Worm (Caenorhabditis elegans) whole organism, L2 larva: Measurements from ENCODE around the gene F10A3.4.

Experiments
- C34F6.9 ChIP-seq: fragments of 150-350 bp; optimal IDR thresholded peaks from 2 replicates; lab custom pipeline; 2014; ENCODE audit warnings: missing biosample characterization, missing genetic modification characterization
- R02D3.7 ChIP-seq: fragments of 150-350 bp; optimal IDR thresholded peaks from 2 replicates; lab custom pipeline; 2014; ENCODE audit warnings: missing biosample characterization, missing genetic modification characterization
- aly-2 ChIP-seq: fragments of 150-350 bp; optimal IDR thresholded peaks from 2 replicates; lab custom pipeline; 2014; ENCODE audit warnings: missing biosample characterization, missing genetic modification characterization
- ama-1 ChIP-seq: fragments of 150-350 bp; optimal IDR thresholded peaks from 2 replicates; lab custom pipeline; 2018; ENCODE audit warnings: inconsistent platforms
- dmd-4 ChIP-seq: sonication (generic microtip); optimal IDR thresholded peaks from 2 replicates; lab custom pipeline; 2017; ENCODE audit warnings: missing biosample characterization, missing genetic modification characterization
- fos-1 ChIP-seq: fragments of 150-350 bp; optimal IDR thresholded peaks from 2 replicates; lab custom pipeline; 2014; ENCODE audit warnings: missing biosample characterization, missing genetic modification characterization
- gmeb-1 ChIP-seq: fragments of 150-350 bp; optimal IDR thresholded peaks from 2 replicates; lab custom pipeline; 2014; ENCODE audit warnings: missing biosample characterization, missing genetic modification characterization
- lin-11 ChIP-seq: fragments of 150-350 bp; sonication (generic microtip); optimal IDR thresholded peaks from 2 replicates; lab custom pipeline; 2014; ENCODE audit warnings: missing biosample characterization, missing genetic modification characterization, inconsistent platforms, mixed read lengths
- lin-13 ChIP-seq: fragments of 150-350 bp; optimal IDR thresholded peaks from 2 replicates; lab custom pipeline; 2014; ENCODE audit warnings: missing biosample characterization, missing genetic modification reagents, missing genetic modification characterization
- lin-39 ChIP-seq: fragments of 150-350 bp; optimal IDR thresholded peaks from 2 replicates; lab custom pipeline; 2014; ENCODE audit warnings: missing biosample characterization, missing genetic modification reagents, missing genetic modification characterization
- mab-5 ChIP-seq: fragments of 150-350 bp; optimal IDR thresholded peaks from 2 replicates; lab custom pipeline; 2014; ENCODE audit warnings: missing biosample characterization, missing genetic modification characterization
- mbf-1 ChIP-seq: sonication (generic microtip); optimal IDR thresholded peaks from 2 replicates; lab custom pipeline; 2017; ENCODE audit warnings: missing biosample characterization, missing genetic modification characterization
- nhr-10 ChIP-seq: sonication (generic microtip); optimal IDR thresholded peaks from 2 replicates; lab custom pipeline; 2017; ENCODE audit warnings: missing biosample characterization, missing genetic modification characterization
- nhr-11 ChIP-seq: fragments of 150-350 bp; optimal IDR thresholded peaks from 2 replicates; lab custom pipeline; 2014; ENCODE audit warnings: missing biosample characterization, missing genetic modification characterization
- nhr-12 ChIP-seq: fragments of 150-350 bp; optimal IDR thresholded peaks from 2 replicates; lab custom pipeline; 2014; ENCODE audit warnings: missing biosample characterization, missing genetic modification characterization
- nhr-129 ChIP-seq: fragments of 150-350 bp; optimal IDR thresholded peaks from 2 replicates; lab custom pipeline; 2014; ENCODE audit warnings: missing biosample characterization, missing genetic modification characterization
- nhr-21 ChIP-seq: fragments of 150-350 bp; optimal IDR thresholded peaks from 2 replicates; lab custom pipeline; 2014; ENCODE audit warnings: missing biosample characterization, missing genetic modification characterization
- nhr-23 ChIP-seq: fragments of 150-350 bp; optimal IDR thresholded peaks from 2 replicates; lab custom pipeline; 2014; ENCODE audit warnings: missing biosample characterization, missing genetic modification reagents, missing genetic modification characterization
- nhr-237 ChIP-seq: fragments of 150-350 bp; optimal IDR thresholded peaks from 2 replicates; lab custom pipeline; 2014; ENCODE audit warnings: missing biosample characterization, missing genetic modification characterization
- nhr-25 ChIP-seq: fragments of 150-350 bp; sonication (generic microtip); optimal IDR thresholded peaks from 3 replicates; lab custom pipeline; 2014; ENCODE audit warnings: missing biosample characterization, missing genetic modification characterization
- nhr-6 ChIP-seq: fragments of 150-350 bp; optimal IDR thresholded peaks from 2 replicates; lab custom pipeline; 2014; ENCODE audit warnings: missing biosample characterization, missing genetic modification characterization
- skn-1 ChIP-seq: sonication (generic microtip); optimal IDR thresholded peaks from 2 replicates; lab custom pipeline; 2017; ENCODE audit warnings: missing biosample characterization, missing genetic modification characterization
- sma-3 ChIP-seq: sonication (generic microtip); optimal IDR thresholded peaks from 2 replicates; lab custom pipeline; 2016; ENCODE audit warnings: missing genetic modification reagents, missing genetic modification characterization, missing compliant biosample characterization
- sma-9 ChIP-seq, 2 experiments: fragments of 150-350 bp in 1 of 2; sonication (generic microtip) in 1 of 2; optimal IDR thresholded peaks; 2 replicates each; lab custom pipeline; 2014 to 2016; ENCODE audit warnings: missing genetic modification characterization in 2 of 2, mild to moderate bottlenecking in 1 of 2, missing biosample characterization in 1 of 2, missing compliant biosample characterization in 1 of 2, missing genetic modification reagents in 1 of 2, moderate library complexity in 1 of 2
- snpc-4 ChIP-seq: fragments of 150-350 bp; optimal IDR thresholded peaks from 2 replicates; lab custom pipeline; 2014; ENCODE audit warnings: missing biosample characterization, missing genetic modification characterization
- unc-55 ChIP-seq: fragments of 150-350 bp; sonication (generic microtip); optimal IDR thresholded peaks from 3 replicates; lab custom pipeline; 2014; ENCODE audit warnings: missing biosample characterization, missing genetic modification reagents, missing genetic modification characterization
- zag-1 ChIP-seq: fragments of 150-350 bp; optimal IDR thresholded peaks from 2 replicates; lab custom pipeline; 2014; ENCODE audit warnings: missing biosample characterization, missing genetic modification characterization
- ztf-4 ChIP-seq: fragments of 150-350 bp; optimal IDR thresholded peaks from 2 replicates; lab custom pipeline; 2014; ENCODE audit warnings: missing biosample characterization, missing genetic modification characterization

Gene F10A3.4

ce11 chrV:16153375-16153774, 4.5 kb downstream of the F10A3.4 start, which contains the start of gene str-254:
str-254 (minus strand) TSS chrV:16153475.
- TF ChIP-seq unc-55 (GFP tag; lab: Kevin White, UChicago) = no peak
- TF ChIP-seq sma-3 (GFP tag; lab: Kevin White, UChicago) = no peak
- TF ChIP-seq nhr-25 (tag; lab: Kevin White, UChicago) = no peak
- TF ChIP-seq mab-5 (tag; lab: Kevin White, UChicago) = no peak
- TF ChIP-seq lin-13 = no peak
- no peak for TF ChIP-seq lin-11 (tag; lab: Kevin White, UChicago)
- no peak for TF ChIP-seq snpc-4 (tag; lab: Kevin White, UChicago)
- TF ChIP-seq nhr-23 (tag; lab: Kevin White, UChicago) = no peak
- no peak for TF ChIP-seq C34F6.9
- TF ChIP-seq nhr-21 (tag; lab: Kevin White, UChicago) = no peak
- TF ChIP-seq nhr-12 (tag; lab: Kevin White, UChicago) = no peak
- TF ChIP-seq gmeb-1 (tag; lab: Kevin White, UChicago) = no peak

ce11 chrV:16155111-16155510, 6.2 kb downstream of the F10A3.4 start, which contains the start of gene str-97:
str-97 (minus strand) TSS chrV:16155211.
- TF ChIP-seq sma-9 (GFP tag; optimal IDR thresholded peaks at IDR 0.05; lab: Kevin White, UChicago) (no peak), sma-9 (tag; optimal IDR thresholded peaks at IDR 0.05; lab: Kevin White, UChicago) (no peak), nhr-21 (tag; lab: Kevin White, UChicago) (no peak), aly-2 (tag; lab: Kevin White, UChicago) (no peak)

ce11 chrV:16158391-16158790, 9.5 kb downstream of the F10A3.4 start, which contains the start of gene str-99:
str-99 (minus strand) TSS chrV:16158491.
- TF ChIP-seq ztf-4 (tag; lab: Kevin White, UChicago) = no peak
- TF ChIP-seq nhr-10 (tag; lab: Kevin White, UChicago) = no peak
- no peak for TF ChIP-seq nhr-6 (tag; lab: Kevin White, UChicago)
- no peak for TF ChIP-seq nhr-12 (tag; lab: Kevin White, UChicago)
- TF ChIP-seq dmd-4 (tag; lab: Kevin White, UChicago) = no peak
- TF ChIP-seq mab-5 (tag; lab: Kevin White, UChicago) = no peak

ce11 chrV:16159594-16159993, 10.7 kb downstream of the F10A3.4 start, which contains the start of gene F10A3.17:
F10A3.17 (minus strand) TSS chrV:16159694.
- TF ChIP-seq zag-1 (tag; lab: Kevin White, UChicago) (no peak), lin-39 (tag; lab: Kevin White, UChicago) (no peak), aly-2 (tag; lab: Kevin White, UChicago) (no peak), ama-1 (no peak), sma-3 (GFP tag; lab: Kevin White, UChicago) (no peak), nhr-6 (tag; lab: Kevin White, UChicago) (no peak), skn-1 (tag; lab: Kevin White, UChicago) (no peak), nhr-23 (tag; lab: Kevin White, UChicago) (no peak), nhr-25 (tag; lab: Kevin White, UChicago) (no peak), gmeb-1 (tag; lab: Kevin White, UChicago) (no peak), mbf-1 (tag; lab: Kevin White, UChicago) (no peak)
- TF ChIP-seq, all 48 proteins: peak for 0

ce11 chrV:16160087-16160486, 11.2 kb downstream of the F10A3.4 start:
- TF ChIP-seq ama-1 (no peak), mbf-1 (tag; lab: Kevin White, UChicago) (no peak), nhr-11 (tag; lab: Kevin White, UChicago) (no peak), fos-1 (peak; percentile 62), unc-55 (GFP tag; lab: Kevin White, UChicago) (peak; percentile 56), nhr-6 (tag; lab: Kevin White, UChicago) (no peak), nhr-129 (tag; lab: Kevin White, UChicago) (peak; percentile 83), skn-1 (tag; lab: Kevin White, UChicago) (no peak)

ce11 chrV:16162124-16162735, 13.3 kb downstream of the F10A3.4 start, which contains the start of the genes str-109 and F10A3.11:
str-109 (minus strand) TSS chrV:16162224.
F10A3.11 (plus strand) TSS chrV:16162685.
- TF ChIP-seq R02D3.7 (tag; lab: Kevin White, UChicago) (no peak), lin-39 (tag; lab: Kevin White, UChicago) (no peak), nhr-129 (tag; lab: Kevin White, UChicago) (no peak), nhr-11 (tag; lab: Kevin White, UChicago) (no peak), lin-13 (no peak), nhr-237 (no peak)
